Worm (Caenorhabditis elegans) whole organism, L4 larva: ENCODE measurements around the gene F42A9.8.

Experiments
- F37D6.2 ChIP-seq: sonication (generic microtip); optimal IDR thresholded peaks from 2 replicates; lab custom pipeline; 2016; ENCODE audit warnings: mild to moderate bottlenecking, missing genetic modification characterization, missing compliant biosample characterization
- F49E8.2 ChIP-seq: sonication (generic microtip); optimal IDR thresholded peaks from 2 replicates; lab custom pipeline; 2016; ENCODE audit warnings: missing compliant biosample characterization, mild to moderate bottlenecking, missing genetic modification characterization, borderline replicate concordance
- T20F7.1 ChIP-seq: fragments of 200-800 bp; sonication (Bioruptor generic); optimal IDR thresholded peaks from 2 replicates; lab custom pipeline; 2018; ENCODE audit warnings: mild to moderate bottlenecking, missing genetic modification characterization, missing compliant biosample characterization
- Y105C5A.15 ChIP-seq: fragments of 200-800 bp; sonication (Bioruptor generic); IDR thresholded peaks from 2 replicates; pipeline ENCODE4 v1.3.6; 2022; ENCODE audit warnings: missing genetic modification characterization, missing compliant biosample characterization
- Y48G9A.11 ChIP-seq: fragments of 200-800 bp; sonication (Bioruptor generic); IDR thresholded peaks from 2 replicates; pipeline ENCODE4 v1.3.6; 2022; ENCODE audit warnings: missing genetic modification reagents, missing genetic modification characterization, missing compliant biosample characterization
- Y5F2A.4 ChIP-seq: fragments of 200-800 bp; sonication (Bioruptor generic); optimal IDR thresholded peaks from 2 replicates; lab custom pipeline; 2018; ENCODE audit warnings: mild to moderate bottlenecking, missing genetic modification characterization, missing compliant biosample characterization
- Y75B8A.6 ChIP-seq: fragments of 200-800 bp; sonication (Bioruptor generic); IDR thresholded peaks from 2 replicates; pipeline ENCODE4 v1.3.6; 2022; ENCODE audit warnings: missing genetic modification reagents, missing genetic modification characterization, missing compliant biosample characterization
- ZK546.5 ChIP-seq, 2 experiments: sonication (generic microtip); optimal IDR thresholded peaks; 2 replicates each; lab custom pipeline; 2017; ENCODE audit warnings: missing biosample characterization in 2 of 2, missing genetic modification characterization in 2 of 2
- arid-1 ChIP-seq: fragments of 200-800 bp; sonication (Bioruptor generic); conservative IDR thresholded peaks from 2 replicates; pipeline ENCODE4 v1.3.6; 2022; ENCODE audit warnings: missing genetic modification reagents, missing genetic modification characterization, missing compliant biosample characterization
- attf-4 ChIP-seq: sonication (generic microtip); optimal IDR thresholded peaks from 3 replicates; lab custom pipeline; 2017; ENCODE audit warnings: missing biosample characterization, missing genetic modification characterization
- ceh-20 ChIP-seq: fragments of 200-800 bp; sonication (Bioruptor generic); IDR thresholded peaks from 2 replicates; pipeline ENCODE4 v1.3.6; 2022; ENCODE audit warnings: missing genetic modification reagents, missing genetic modification characterization, missing compliant biosample characterization
- ceh-32 ChIP-seq: sonication (generic microtip); optimal IDR thresholded peaks from 2 replicates; lab custom pipeline; 2016; ENCODE audit warnings: mild to moderate bottlenecking, missing genetic modification characterization, missing compliant biosample characterization; ENCODE audit not compliant: poor library complexity
- ceh-44 ChIP-seq: fragments of 200-800 bp; sonication (Bioruptor generic); IDR thresholded peaks from 2 replicates; pipeline ENCODE4 v1.3.6; 2022; ENCODE audit warnings: missing genetic modification reagents, missing genetic modification characterization, missing compliant biosample characterization
- dmd-6 ChIP-seq: fragments of 200-800 bp; sonication (Bioruptor generic); IDR thresholded peaks from 2 replicates; pipeline ENCODE4 v1.3.6; 2022; ENCODE audit warnings: missing genetic modification reagents, missing genetic modification characterization, missing compliant biosample characterization
- egl-43 ChIP-seq: fragments of 200-800 bp; sonication (Bioruptor generic); IDR thresholded peaks from 2 replicates; pipeline ENCODE4 v1.3.6; 2022; ENCODE audit warnings: missing genetic modification reagents, missing genetic modification characterization, missing compliant biosample characterization
- hif-1 ChIP-seq, 2 experiments: sonication (generic microtip); optimal IDR thresholded peaks; 2 replicates each; lab custom pipeline; 2016 to 2017; ENCODE audit warnings: missing compliant biosample characterization in 2 of 2, missing genetic modification characterization in 2 of 2, missing genetic modification reagents in 2 of 2, missing genotype in 2 of 2, mild to moderate bottlenecking in 1 of 2
- hlh-11 ChIP-seq: fragments of 200-800 bp; sonication (Bioruptor generic); optimal IDR thresholded peaks from 2 replicates; lab custom pipeline; 2018; ENCODE audit warnings: mild to moderate bottlenecking, missing genetic modification characterization, missing compliant biosample characterization
- hlh-30 ChIP-seq: sonication (generic microtip); optimal IDR thresholded peaks from 2 replicates; lab custom pipeline; 2017; ENCODE audit warnings: antibody characterized with exemption, mild to moderate bottlenecking, missing genetic modification characterization, missing compliant biosample characterization; ENCODE audit not compliant: insufficient read depth
- jun-1 ChIP-seq: fragments of 150-350 bp; optimal IDR thresholded peaks from 2 replicates; lab custom pipeline; 2014; ENCODE audit warnings: missing biosample characterization, missing genetic modification reagents, missing genetic modification characterization
- lim-7 ChIP-seq: fragments of 200-800 bp; sonication (Bioruptor generic); IDR thresholded peaks from 2 replicates; pipeline ENCODE4 v1.3.6; 2022; ENCODE audit warnings: missing genetic modification characterization, missing compliant biosample characterization
- lin-1 ChIP-seq: fragments of 200-800 bp; sonication (Bioruptor generic); IDR thresholded peaks from 2 replicates; pipeline ENCODE4 v1.3.6; 2022; ENCODE audit warnings: missing genetic modification reagents, missing genetic modification characterization, missing compliant biosample characterization
- lin-15B ChIP-seq: fragments of 150-350 bp; sonication (generic microtip); optimal IDR thresholded peaks from 3 replicates; lab custom pipeline; 2014; ENCODE audit warnings: missing biosample characterization, missing genetic modification characterization
- lin-38 ChIP-seq: fragments of 200-800 bp; sonication (Bioruptor generic); IDR thresholded peaks from 2 replicates; pipeline ENCODE4 v1.3.6; 2022; ENCODE audit warnings: missing genetic modification reagents, missing genetic modification characterization, missing compliant biosample characterization
- lir-3 ChIP-seq: sonication (generic microtip); optimal IDR thresholded peaks from 2 replicates; lab custom pipeline; 2016; ENCODE audit warnings: mild to moderate bottlenecking, missing genetic modification characterization, missing compliant biosample characterization
- lsy-2 ChIP-seq, 2 experiments: fragments of 150-350 bp in 1 of 2; sonication (generic microtip) in 1 of 2; optimal IDR thresholded peaks; 2 replicates each; lab custom pipeline; 2014 to 2017; ENCODE audit warnings: missing biosample characterization in 2 of 2, missing genetic modification characterization in 2 of 2
- mdl-1 ChIP-seq, 2 experiments: fragments of 150-350 bp in 1 of 2; sonication (generic microtip) in 1 of 2; optimal IDR thresholded peaks; 2 replicates each; lab custom pipeline; 2014 to 2017; ENCODE audit warnings: missing biosample characterization in 2 of 2, missing genetic modification characterization in 2 of 2
- mdt-29 ChIP-seq: fragments of 200-800 bp; sonication (Bioruptor generic); IDR thresholded peaks from 2 replicates; pipeline ENCODE4 v1.3.6; 2022; ENCODE audit warnings: missing genetic modification reagents, missing genetic modification characterization, missing compliant biosample characterization
- mes-2 ChIP-seq: sonication (generic microtip); optimal IDR thresholded peaks from 2 replicates; lab custom pipeline; 2016; ENCODE audit warnings: missing genotype, mild to moderate bottlenecking, missing genetic modification characterization, missing compliant biosample characterization; ENCODE audit not compliant: poor library complexity, severe bottlenecking
- mxl-3 ChIP-seq: fragments of 200-800 bp; sonication (Bioruptor generic); optimal IDR thresholded peaks from 2 replicates; lab custom pipeline; 2018; ENCODE audit warnings: mild to moderate bottlenecking, missing genetic modification characterization, missing compliant biosample characterization
- nhr-102 ChIP-seq: sonication (generic microtip); optimal IDR thresholded peaks from 2 replicates; lab custom pipeline; 2016; ENCODE audit warnings: mild to moderate bottlenecking, missing genetic modification characterization, moderate library complexity, missing compliant biosample characterization
- nhr-11 ChIP-seq: fragments of 150-350 bp; optimal IDR thresholded peaks from 2 replicates; lab custom pipeline; 2014; ENCODE audit warnings: missing biosample characterization, missing genetic modification characterization
- nhr-28 ChIP-seq: fragments of 150-350 bp; optimal IDR thresholded peaks from 2 replicates; lab custom pipeline; 2014; ENCODE audit warnings: missing biosample characterization, missing genetic modification characterization
- nhr-42 ChIP-seq: fragments of 200-800 bp; sonication (Bioruptor generic); IDR thresholded peaks from 2 replicates; pipeline ENCODE4 v1.3.6; 2022; ENCODE audit warnings: missing genetic modification characterization, missing compliant biosample characterization
- nhr-48 ChIP-seq: sonication (generic microtip); optimal IDR thresholded peaks from 2 replicates; lab custom pipeline; 2016; ENCODE audit warnings: mild to moderate bottlenecking, missing genetic modification characterization, missing compliant biosample characterization
- nhr-6 ChIP-seq: fragments of 150-350 bp; optimal IDR thresholded peaks from 2 replicates; lab custom pipeline; 2014; ENCODE audit warnings: missing biosample characterization, missing genetic modification characterization
- nhr-76 ChIP-seq: fragments of 150-350 bp; optimal IDR thresholded peaks from 2 replicates; lab custom pipeline; 2014; ENCODE audit warnings: missing biosample characterization, missing genetic modification characterization
- saeg-2 ChIP-seq: fragments of 200-800 bp; sonication (Bioruptor generic); IDR thresholded peaks from 2 replicates; pipeline ENCODE4 v1.3.6; 2022; ENCODE audit warnings: missing genetic modification reagents, missing genetic modification characterization, missing compliant biosample characterization
- sdz-12 ChIP-seq: fragments of 200-800 bp; sonication (Bioruptor generic); optimal IDR thresholded peaks from 2 replicates; lab custom pipeline; 2018; ENCODE audit warnings: mild to moderate bottlenecking, missing genetic modification characterization, missing compliant biosample characterization
- spr-3 ChIP-seq: fragments of 200-800 bp; sonication (Bioruptor generic); optimal IDR thresholded peaks from 2 replicates; lab custom pipeline; 2018; ENCODE audit warnings: mild to moderate bottlenecking, missing genetic modification characterization, missing compliant biosample characterization
- unc-130 ChIP-seq: sonication (generic microtip); optimal IDR thresholded peaks from 2 replicates; lab custom pipeline; 2016; ENCODE audit warnings: missing genetic modification reagents, missing genetic modification characterization, missing compliant biosample characterization
- unc-62 ChIP-seq, 3 experiments: fragments of 150-350 bp in 1 of 3; sonication (generic microtip); optimal IDR thresholded peaks in 2 of 3; peaks in 1 of 3; 1 replicate in 1 of 3; 2 replicates in 2 of 3; lab custom pipeline; 2014 to 2017; ENCODE audit warnings: missing biosample characterization in 3 of 3, missing genetic modification characterization in 3 of 3, missing genetic modification reagents in 3 of 3, missing genotype in 1 of 3
- vab-7 ChIP-seq: fragments of 200-800 bp; sonication (Bioruptor generic); IDR thresholded peaks from 2 replicates; pipeline ENCODE4 v1.3.6; 2022; ENCODE audit warnings: missing genetic modification reagents, missing genetic modification characterization, missing compliant biosample characterization
- zag-1 ChIP-seq: fragments of 150-350 bp; optimal IDR thresholded peaks from 2 replicates; lab custom pipeline; 2014; ENCODE audit warnings: missing biosample characterization, missing genetic modification characterization
- zfp-2 ChIP-seq: sonication (generic microtip); optimal IDR thresholded peaks from 2 replicates; lab custom pipeline; 2016; ENCODE audit warnings: mild to moderate bottlenecking, missing genetic modification characterization, missing compliant biosample characterization

The F42A9.8 gene

DNA sequence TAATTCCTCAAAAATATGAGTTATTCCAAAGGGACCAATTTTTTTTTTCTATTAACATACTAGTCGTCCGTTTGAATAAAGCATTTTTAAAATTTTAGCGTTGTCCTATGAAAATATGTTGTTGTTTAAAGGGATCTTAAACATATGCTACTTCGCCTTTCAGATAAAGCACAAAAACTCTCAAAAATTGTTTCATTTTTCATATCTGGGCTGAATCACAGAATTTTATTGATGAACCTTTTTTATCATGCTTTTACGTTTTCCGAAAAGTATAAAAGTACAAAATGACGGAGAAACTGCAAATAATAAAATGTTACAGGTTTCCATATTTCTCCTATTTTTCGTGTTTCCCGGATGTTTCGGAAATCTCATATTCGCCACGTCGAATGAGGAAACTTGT is 22.8 kb downstream of the F42A9.8 start, which contains the start of gene clec-181:
clec-181 (plus strand) TSS at position 301 of the 400 bp plus-strand sequence.
- TF ChIP-seq lin-38 (no peak), ceh-20 (GFP tag; lab: Robert Waterston, UW) (no peak), Y105C5A.15 (GFP tag; lab: Robert Waterston, UW) (no peak), sdz-12 (GFP tag; lab: Kevin White, UChicago) (no peak), egl-43 (GFP tag; lab: Robert Waterston, UW) (no peak), lir-3 (tag; lab: Kevin White, UChicago) (no peak), T20F7.1 (GFP tag; lab: Kevin White, UChicago) (no peak), hif-1 (tag; optimal IDR thresholded peaks at IDR 0.05; lab: Kevin White, UChicago) (no peak), unc-130 (GFP tag; lab: Kevin White, UChicago) (no peak), lin-1 (GFP tag; lab: Robert Waterston, UW) (no peak), vab-7 (GFP tag; lab: Robert Waterston, UW) (no peak), Y5F2A.4 (no peak), mdt-29 (no peak), nhr-102 (no peak), saeg-2 (GFP tag; lab: Robert Waterston, UW) (no peak), ceh-32 (no peak), F49E8.2 (tag; lab: Kevin White, UChicago) (no peak), zag-1 (tag; lab: Kevin White, UChicago) (no peak), nhr-42 (GFP tag; lab: Robert Waterston, UW) (no peak)

DNA sequence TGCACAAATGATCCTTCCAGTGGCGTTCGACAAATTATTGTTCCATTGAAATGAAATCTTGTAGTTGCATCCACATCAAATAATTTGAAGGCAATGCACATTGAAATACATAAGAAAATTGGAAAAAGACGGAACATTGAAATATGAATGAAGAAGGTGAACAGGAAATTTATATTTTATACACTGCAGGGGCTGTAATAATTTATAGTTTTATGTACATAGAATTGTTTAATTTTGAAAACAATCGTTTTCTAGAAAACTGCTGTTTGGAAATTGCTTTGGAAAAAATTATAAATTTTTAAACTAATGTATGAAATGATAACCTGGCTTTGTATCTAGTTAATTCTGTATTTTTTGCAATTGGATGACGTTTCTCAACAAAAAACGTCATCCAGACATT is 23.3 kb downstream of the F42A9.8 start, which contains the start of gene Y59H11AR.3:
Y59H11AR.3 (minus strand) TSS at position 101 of the 400 bp plus-strand sequence.
- TF ChIP-seq egl-43 (GFP tag; lab: Robert Waterston, UW) (no peak), ceh-20 (GFP tag; lab: Robert Waterston, UW) (no peak), mdl-1 (tag; optimal IDR thresholded peaks at IDR 0.05; lab: Kevin White, UChicago) (no peak), Y105C5A.15 (GFP tag; lab: Robert Waterston, UW) (no peak)
- TF ChIP-seq, all 104 proteins: peak for 0

DNA sequence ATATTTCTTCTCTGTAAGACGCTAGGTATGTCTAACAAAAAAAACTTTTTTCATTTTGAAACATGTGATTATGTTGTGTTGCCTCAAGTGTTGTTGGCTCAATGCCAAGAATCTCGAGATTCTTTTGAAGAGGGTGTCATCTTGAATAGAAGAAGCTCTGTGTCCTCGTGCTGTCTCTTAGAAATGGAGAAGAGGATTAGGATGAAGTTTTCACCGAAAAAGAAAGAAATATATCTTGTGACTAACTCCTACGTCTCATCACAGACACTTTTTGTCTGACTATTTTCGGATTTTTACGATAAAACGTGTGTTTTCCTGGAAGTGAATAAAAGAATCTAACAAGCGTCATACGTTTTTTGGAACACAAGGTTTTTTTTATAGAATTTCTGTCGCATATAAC is 31.0 kb downstream of the F42A9.8 start:
- peak in 1 of 2 experiments; percentile 33 for TF ChIP-seq lsy-2 (tag; optimal IDR thresholded peaks at IDR 0.05; lab: Kevin White, UChicago)
- no peak for TF ChIP-seq ceh-44
- peak; percentile 60 for TF ChIP-seq hlh-30
- TF ChIP-seq Y75B8A.6: no peak

DNA sequence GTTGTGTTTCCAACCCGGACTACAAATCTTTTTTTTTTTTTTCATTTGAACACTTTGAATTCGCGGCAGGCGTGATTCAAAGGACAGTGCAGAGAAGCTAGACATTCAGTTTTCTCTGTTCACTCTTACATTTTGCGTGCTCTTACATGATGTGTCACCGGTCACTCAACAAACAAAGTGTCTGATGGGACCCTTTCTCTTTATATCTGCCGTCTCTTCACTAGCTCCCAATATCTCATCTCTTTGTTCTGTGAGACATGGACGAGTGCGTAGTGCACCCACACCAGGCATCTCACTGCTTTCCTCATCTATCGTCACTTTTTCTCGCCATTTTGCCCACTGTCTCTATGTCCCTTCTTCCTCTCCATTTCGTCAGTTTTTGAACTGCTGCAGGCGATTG is 31.5 kb downstream of the F42A9.8 start:
- TF ChIP-seq ZK546.5 (tag; optimal IDR thresholded peaks at IDR 0.05; lab: Kevin White, UChicago): no peak
- TF ChIP-seq lin-38: no peak
- no peak for TF ChIP-seq F37D6.2 (tag; lab: Kevin White, UChicago)
- TF ChIP-seq unc-130 (GFP tag; lab: Kevin White, UChicago): no peak
- TF ChIP-seq zag-1 (tag; lab: Kevin White, UChicago): no peak
- peak; percentile 53 for TF ChIP-seq dmd-6 (GFP tag; lab: Robert Waterston, UW)
- peak; percentile 58 for TF ChIP-seq attf-4 (tag; lab: Kevin White, UChicago)
- TF ChIP-seq nhr-102: peak; percentile 21
- peak; percentile 71 for TF ChIP-seq hlh-11 (tag; lab: Kevin White, UChicago)
- no peak for TF ChIP-seq zfp-2 (tag; lab: Kevin White, UChicago)
- no peak for TF ChIP-seq spr-3
- peak; percentile 50 for TF ChIP-seq hlh-30
- TF ChIP-seq lin-15B (tag; lab: Kevin White, UChicago): no peak
- peak; percentile 92 for TF ChIP-seq nhr-48
- peak in 1 of 2 experiments; percentile 84 for TF ChIP-seq unc-62 (GFP tag; optimal IDR thresholded peaks at IDR 0.05 in 1 of 2; lab: Kevin White, UChicago)
- TF ChIP-seq unc-62 (tag; optimal IDR thresholded peaks at IDR 0.05; lab: Kevin White, UChicago): peak; percentile 48
- no peak for TF ChIP-seq jun-1 (tag; lab: Kevin White, UChicago)
- TF ChIP-seq mxl-3 (GFP tag; lab: Kevin White, UChicago): peak; percentile 29
- TF ChIP-seq lim-7 (GFP tag; lab: Robert Waterston, UW): no peak
- no peak for TF ChIP-seq Y48G9A.11
- no peak for TF ChIP-seq nhr-76 (tag; lab: Kevin White, UChicago)
- no peak for TF ChIP-seq mes-2 (tag; lab: Kevin White, UChicago)
- TF ChIP-seq arid-1: no peak
- TF ChIP-seq hif-1 (tag; optimal IDR thresholded peaks at IDR 0.05; lab: Kevin White, UChicago): peak in 1 of 2 experiments; percentile 23
- TF ChIP-seq nhr-11 (tag; lab: Kevin White, UChicago): peak; percentile 71
- TF ChIP-seq nhr-6 (tag; lab: Kevin White, UChicago): peak; percentile 10
- peak; percentile 55 for TF ChIP-seq nhr-28 (tag; lab: Kevin White, UChicago)
